Worm (Caenorhabditis elegans) whole organism, L1 larva: ENCODE results near the gene K04C2.7.

Experiments used
- C04F5.9 ChIP-seq: sonication (generic microtip); optimal IDR thresholded peaks from 2 replicates; lab custom pipeline; 2016; ENCODE audit warnings: missing genetic modification characterization, missing compliant biosample characterization
- C34B4.2 ChIP-seq: sonication (generic microtip); optimal IDR thresholded peaks from 2 replicates; lab custom pipeline; 2017; ENCODE audit warnings: mild to moderate bottlenecking, missing genetic modification characterization, missing compliant biosample characterization
- Y116A8C.19 ChIP-seq: sonication (generic microtip); optimal IDR thresholded peaks from 2 replicates; lab custom pipeline; 2016; ENCODE audit warnings: missing compliant biosample characterization, missing genetic modification characterization, borderline replicate concordance
- alr-1 ChIP-seq: fragments of 200-800 bp; sonication (Bioruptor generic); optimal IDR thresholded peaks from 2 replicates; lab custom pipeline; 2018; ENCODE audit warnings: borderline replicate concordance, mild to moderate bottlenecking, missing genetic modification characterization, missing compliant biosample characterization
- aly-2 ChIP-seq: fragments of 150-350 bp; optimal IDR thresholded peaks from 2 replicates; lab custom pipeline; 2014; ENCODE audit warnings: missing biosample characterization, missing genetic modification characterization
- ama-1 ChIP-seq: fragments of 150-350 bp; optimal IDR thresholded peaks from 2 replicates; lab custom pipeline; 2014
- blmp-1 ChIP-seq: fragments of 150-350 bp; optimal IDR thresholded peaks from 2 replicates; lab custom pipeline; 2014; ENCODE audit warnings: missing biosample characterization, missing genetic modification characterization
- ceh-63 ChIP-seq: fragments of 200-800 bp; sonication (Bioruptor generic); optimal IDR thresholded peaks from 2 replicates; lab custom pipeline; 2018; ENCODE audit warnings: mild to moderate bottlenecking, missing genetic modification characterization, missing compliant biosample characterization
- ceh-82 ChIP-seq, 3 experiments: fragments of 150-350 bp in 1 of 3; sonication (generic microtip) in 2 of 3; optimal IDR thresholded peaks; 2 replicates each; lab custom pipeline; 2014 to 2017; ENCODE audit warnings: missing biosample characterization in 3 of 3, missing genetic modification characterization in 3 of 3
- ceh-88 ChIP-seq: fragments of 200-800 bp; sonication (Bioruptor generic); IDR thresholded peaks from 2 replicates; pipeline ENCODE4 v1.3.6; 2022; ENCODE audit warnings: missing genetic modification characterization, missing compliant biosample characterization
- ces-1 ChIP-seq: fragments of 150-350 bp; optimal IDR thresholded peaks from 2 replicates; lab custom pipeline; 2014; ENCODE audit warnings: missing biosample characterization, missing genetic modification reagents, missing genetic modification characterization
- dpl-1 ChIP-seq, 3 experiments: fragments of 150-350 bp in 2 of 3; sonication (generic microtip) in 1 of 3; optimal IDR thresholded peaks; 2 replicates each; lab custom pipeline; 2014 to 2017; ENCODE audit warnings: missing biosample characterization in 3 of 3, missing genetic modification characterization in 3 of 3, missing genetic modification reagents in 3 of 3
- dsc-1 ChIP-seq: sonication (generic microtip); optimal IDR thresholded peaks from 2 replicates; lab custom pipeline; 2016; ENCODE audit warnings: mild to moderate bottlenecking, missing genetic modification characterization, missing compliant biosample characterization
- efl-1 ChIP-seq, 4 experiments: fragments of 150-350 bp; optimal IDR thresholded peaks in 3 of 4; peaks in 1 of 4; 1 replicate in 1 of 4; 2 replicates in 3 of 4; lab custom pipeline; 2014; ENCODE audit warnings: missing biosample characterization in 2 of 4, missing genetic modification characterization in 2 of 4, missing genetic modification reagents in 2 of 4
- elt-2 ChIP-seq: sonication (generic microtip); optimal IDR thresholded peaks from 2 replicates; lab custom pipeline; 2016; ENCODE audit warnings: missing genetic modification characterization, mild to moderate bottlenecking, inconsistent platforms, missing compliant biosample characterization, missing genetic modification reagents
- fkh-8 ChIP-seq: sonication (generic microtip); optimal IDR thresholded peaks from 2 replicates; lab custom pipeline; 2016; ENCODE audit warnings: mild to moderate bottlenecking, missing genetic modification characterization, missing compliant biosample characterization
- hlh-17 ChIP-seq: fragments of 200-800 bp; sonication (Bioruptor generic); optimal IDR thresholded peaks from 2 replicates; lab custom pipeline; 2018; ENCODE audit warnings: missing genetic modification characterization, mild to moderate bottlenecking, missing compliant biosample characterization, moderate library complexity, borderline replicate concordance
- hlh-4 ChIP-seq: sonication (generic microtip); optimal IDR thresholded peaks from 2 replicates; lab custom pipeline; 2016; ENCODE audit warnings: mild to moderate bottlenecking, missing genetic modification characterization, missing compliant biosample characterization
- irx-1 ChIP-seq: sonication (generic microtip); optimal IDR thresholded peaks from 2 replicates; lab custom pipeline; 2016; ENCODE audit warnings: missing genetic modification characterization, missing compliant biosample characterization
- jun-1 ChIP-seq: fragments of 150-350 bp; optimal IDR thresholded peaks from 2 replicates; lab custom pipeline; 2014; ENCODE audit warnings: missing biosample characterization, missing genetic modification reagents, missing genetic modification characterization
- lin-14 ChIP-seq: fragments of 200-800 bp; sonication (Bioruptor generic); optimal IDR thresholded peaks from 2 replicates; lab custom pipeline; 2018; ENCODE audit warnings: mild to moderate bottlenecking, missing genetic modification characterization, moderate library complexity, missing compliant biosample characterization
- lin-35 ChIP-seq, 2 experiments: fragments of 150-350 bp; optimal IDR thresholded peaks; 2 replicates each; lab custom pipeline; 2014; ENCODE audit warnings: missing biosample characterization in 2 of 2, missing genetic modification characterization in 2 of 2, missing genetic modification reagents in 2 of 2
- lin-39 ChIP-seq: fragments of 150-350 bp; optimal IDR thresholded peaks from 2 replicates; lab custom pipeline; 2014; ENCODE audit warnings: missing biosample characterization, missing genetic modification reagents, missing genetic modification characterization
- lsy-2 ChIP-seq, 2 experiments: fragments of 150-350 bp; optimal IDR thresholded peaks; 2 replicates each; lab custom pipeline; 2014; ENCODE audit warnings: missing biosample characterization in 2 of 2, missing genetic modification characterization in 2 of 2
- mdl-1 ChIP-seq, 2 experiments: fragments of 150-350 bp; optimal IDR thresholded peaks; 2 replicates each; lab custom pipeline; 2014 to 2017; ENCODE audit warnings: missing biosample characterization in 2 of 2, missing genetic modification characterization in 2 of 2, inconsistent platforms in 1 of 2
- nhr-19 ChIP-seq: fragments of 200-800 bp; sonication (Bioruptor generic); conservative IDR thresholded peaks from 2 replicates; pipeline ENCODE4 v1.3.6; 2022; ENCODE audit warnings: missing genetic modification characterization, missing compliant biosample characterization
- nhr-28 ChIP-seq: fragments of 150-350 bp; optimal IDR thresholded peaks from 2 replicates; lab custom pipeline; 2014; ENCODE audit warnings: missing biosample characterization, missing genetic modification characterization
- nhr-47 ChIP-seq: sonication (generic microtip); optimal IDR thresholded peaks from 2 replicates; lab custom pipeline; 2016; ENCODE audit warnings: mild to moderate bottlenecking, missing genetic modification characterization, moderate library complexity, missing compliant biosample characterization
- nhr-71 ChIP-seq: sonication (generic microtip); optimal IDR thresholded peaks from 2 replicates; lab custom pipeline; 2016; ENCODE audit warnings: mild to moderate bottlenecking, missing genetic modification characterization, moderate library complexity, missing compliant biosample characterization
- nhr-85 ChIP-seq: sonication (generic microtip); peaks from one replicate; lab custom pipeline; 2016; ENCODE audit warnings: missing genetic modification characterization, inconsistent platforms, missing compliant biosample characterization
- pax-3 ChIP-seq: fragments of 200-800 bp; sonication (Bioruptor generic); optimal IDR thresholded peaks from 2 replicates; lab custom pipeline; 2018; ENCODE audit warnings: mild to moderate bottlenecking, missing genetic modification characterization, moderate library complexity, missing compliant biosample characterization
- skn-1 ChIP-seq: fragments of 150-350 bp; optimal IDR thresholded peaks from 2 replicates; lab custom pipeline; 2014; ENCODE audit warnings: missing biosample characterization, missing genetic modification characterization
- snu-23 ChIP-seq: sonication (generic microtip); optimal IDR thresholded peaks from 2 replicates; lab custom pipeline; 2016; ENCODE audit warnings: missing genetic modification characterization, missing compliant biosample characterization
- tbx-2 ChIP-seq: sonication (generic microtip); optimal IDR thresholded peaks from 2 replicates; lab custom pipeline; 2016; ENCODE audit warnings: missing genetic modification characterization, missing compliant biosample characterization
- tlp-1 ChIP-seq: fragments of 150-350 bp; optimal IDR thresholded peaks from 2 replicates; lab custom pipeline; 2014; ENCODE audit warnings: missing biosample characterization, missing genetic modification characterization
- unc-130 ChIP-seq: fragments of 150-350 bp; optimal IDR thresholded peaks from 2 replicates; lab custom pipeline; 2017; ENCODE audit warnings: missing biosample characterization, missing genetic modification characterization, inconsistent platforms
- unc-62 ChIP-seq: fragments of 150-350 bp; optimal IDR thresholded peaks from 2 replicates; lab custom pipeline; 2014; ENCODE audit warnings: missing biosample characterization, missing genetic modification reagents, missing genetic modification characterization
- xbp-1 ChIP-seq: sonication (generic microtip); optimal IDR thresholded peaks from 2 replicates; lab custom pipeline; 2016; ENCODE audit warnings: missing genetic modification characterization, missing compliant biosample characterization
- ztf-4 ChIP-seq: fragments of 150-350 bp; optimal IDR thresholded peaks from 2 replicates; lab custom pipeline; 2014; ENCODE audit warnings: missing biosample characterization, missing genetic modification characterization

K04C2.7 gene

ce11 chrIII:6900609-6901008 lies 19.7 kb downstream of the K04C2.7 start:
- TF ChIP-seq hlh-17 (no peak), lin-39 (tag; lab: Kevin White, UChicago) (peak; percentile 26), elt-2 (no peak), xbp-1 (tag; lab: Kevin White, UChicago) (no peak), aly-2 (tag; lab: Kevin White, UChicago) (peak; percentile 51), ceh-88 (no peak), pax-3 (tag; lab: Kevin White, UChicago) (no peak), unc-62 (GFP tag; lab: Kevin White, UChicago) (no peak)

- TF ChIP-seq blmp-1 (peak; percentile 27), unc-130 (no peak), tlp-1 (tag; lab: Kevin White, UChicago) (no peak), ztf-4 (tag; lab: Kevin White, UChicago) (no peak), efl-1 (optimal IDR thresholded peaks at IDR 0.05; lab: Kevin White, UChicago) (peak in 1 of 2 experiments; percentile 13), efl-1 (GFP tag; optimal IDR thresholded peaks at IDR 0.05 in 1 of 2; lab: Kevin White, UChicago) (no peak), dsc-1 (peak; percentile 31), mdl-1 (tag; optimal IDR thresholded peaks at IDR 0.05; lab: Kevin White, UChicago) (no peak), ama-1 (lab: Kevin White, UChicago) (no peak), nhr-19 (no peak), Y116A8C.19 (tag; lab: Kevin White, UChicago) (no peak), nhr-71 (peak; percentile 5), tbx-2 (tag; lab: Kevin White, UChicago) (peak; percentile 3), ceh-82 (tag; optimal IDR thresholded peaks at IDR 0.05; lab: Kevin White, UChicago) (peak in 1 of 3 experiments; percentile 9), C04F5.9 (tag; lab: Kevin White, UChicago) (no peak), dpl-1 (GFP tag; optimal IDR thresholded peaks at IDR 0.05; lab: Kevin White, UChicago) (no peak), pax-3 (tag; lab: Kevin White, UChicago) (no peak), snu-23 (peak; percentile 1), irx-1 (tag; lab: Kevin White, UChicago) (no peak), skn-1 (no peak), nhr-47 (tag; lab: Kevin White, UChicago) (peak; percentile 1), lin-39 (tag; lab: Kevin White, UChicago) (no peak), nhr-85 (tag; lab: Kevin White, UChicago) (peak; percentile 43), elt-2 (peak; percentile 19), C34B4.2 (tag; lab: Kevin White, UChicago) (no peak), lsy-2 (tag; optimal IDR thresholded peaks at IDR 0.05; lab: Kevin White, UChicago) (peak in 1 of 2 experiments; percentile 54), lin-14 (peak; percentile 66), ceh-63 (GFP tag; lab: Kevin White, UChicago) (no peak), lin-35 (GFP tag; optimal IDR thresholded peaks at IDR 0.05; lab: Kevin White, UChicago) (peak in 1 of 2 experiments; percentile 17), jun-1 (tag; lab: Kevin White, UChicago) (no peak), alr-1 (tag; lab: Kevin White, UChicago) (no peak), nhr-28 (no peak), hlh-4 (tag; lab: Kevin White, UChicago) (no peak), fkh-8 (no peak), ces-1 (GFP tag; lab: Kevin White, UChicago) (no peak)
- TF ChIP-seq, all 84 proteins: peak for 13
Observed at ce11 chrIII:6903056-6903977, 22.4 kb downstream of the K04C2.7 start, which contains the start of the genes brc-2 and T07E3.3. Gene brc-2, minus strand, starts transcription at chrIII:6903106. Gene T07E3.3, plus strand, starts transcription at chrIII:6903877.
